Worm (Caenorhabditis elegans) whole organism, L2 larva: ENCODE results near the gene mpk-1.

Experiments
- C34F6.9 ChIP-seq: fragments of 150-350 bp; optimal IDR thresholded peaks from 2 replicates; lab custom pipeline; 2014; ENCODE audit warnings: missing biosample characterization, missing genetic modification characterization
- F13H6.1 ChIP-seq: sonication (generic microtip); optimal IDR thresholded peaks from 2 replicates; lab custom pipeline; 2016; ENCODE audit warnings: missing genetic modification characterization, missing compliant biosample characterization
- R02D3.7 ChIP-seq: fragments of 150-350 bp; optimal IDR thresholded peaks from 2 replicates; lab custom pipeline; 2014; ENCODE audit warnings: missing biosample characterization, missing genetic modification characterization
- Y55F3AM.14 ChIP-seq: fragments of 200-800 bp; sonication (Bioruptor generic); optimal IDR thresholded peaks from 2 replicates; lab custom pipeline; 2018; ENCODE audit warnings: mild to moderate bottlenecking, missing genetic modification characterization, missing compliant biosample characterization
- ZK546.5 ChIP-seq: sonication (generic microtip); optimal IDR thresholded peaks from 2 replicates; lab custom pipeline; 2017; ENCODE audit warnings: missing biosample characterization, missing genetic modification characterization
- alr-1 ChIP-seq: fragments of 150-350 bp; optimal IDR thresholded peaks from 2 replicates; lab custom pipeline; 2014; ENCODE audit warnings: missing biosample characterization, missing genetic modification characterization
- aly-2 ChIP-seq: fragments of 150-350 bp; optimal IDR thresholded peaks from 2 replicates; lab custom pipeline; 2014; ENCODE audit warnings: missing biosample characterization, missing genetic modification characterization
- ama-1 ChIP-seq: fragments of 150-350 bp; optimal IDR thresholded peaks from 2 replicates; lab custom pipeline; 2018; ENCODE audit warnings: inconsistent platforms
- blmp-1 ChIP-seq: sonication (generic microtip); optimal IDR thresholded peaks from 2 replicates; lab custom pipeline; 2017; ENCODE audit warnings: missing genetic modification characterization, mild to moderate bottlenecking, missing compliant biosample characterization, antibody characterized with exemption, moderate library complexity; ENCODE audit not compliant: insufficient read depth
- ceh-16 ChIP-seq: fragments of 150-350 bp; optimal IDR thresholded peaks from 2 replicates; lab custom pipeline; 2014; ENCODE audit warnings: missing biosample characterization, missing genetic modification characterization
- ceh-82 ChIP-seq: fragments of 150-350 bp; optimal IDR thresholded peaks from 2 replicates; lab custom pipeline; 2014; ENCODE audit warnings: missing biosample characterization, missing genetic modification characterization
- crh-2 ChIP-seq: sonication (generic microtip); optimal IDR thresholded peaks from 2 replicates; lab custom pipeline; 2017; ENCODE audit warnings: missing biosample characterization, missing genetic modification characterization
- dmd-4 ChIP-seq: sonication (generic microtip); optimal IDR thresholded peaks from 2 replicates; lab custom pipeline; 2017; ENCODE audit warnings: missing biosample characterization, missing genetic modification characterization
- egl-27 ChIP-seq: sonication (generic microtip); optimal IDR thresholded peaks from 3 replicates; lab custom pipeline; 2017; ENCODE audit warnings: missing biosample characterization, missing genetic modification reagents, missing genetic modification characterization
- elt-1 ChIP-seq: fragments of 150-350 bp; optimal IDR thresholded peaks from 2 replicates; lab custom pipeline; 2014; ENCODE audit warnings: missing biosample characterization, missing genetic modification characterization
- elt-3 ChIP-seq: sonication (generic microtip); optimal IDR thresholded peaks from 2 replicates; lab custom pipeline; 2017; ENCODE audit warnings: missing biosample characterization, missing genetic modification characterization
- fos-1 ChIP-seq: fragments of 150-350 bp; optimal IDR thresholded peaks from 2 replicates; lab custom pipeline; 2014; ENCODE audit warnings: missing biosample characterization, missing genetic modification characterization
- gmeb-1 ChIP-seq: fragments of 150-350 bp; optimal IDR thresholded peaks from 2 replicates; lab custom pipeline; 2014; ENCODE audit warnings: missing biosample characterization, missing genetic modification characterization
- lin-11 ChIP-seq: fragments of 150-350 bp; sonication (generic microtip); optimal IDR thresholded peaks from 2 replicates; lab custom pipeline; 2014; ENCODE audit warnings: missing biosample characterization, missing genetic modification characterization, inconsistent platforms, mixed read lengths
- lin-13 ChIP-seq: fragments of 150-350 bp; optimal IDR thresholded peaks from 2 replicates; lab custom pipeline; 2014; ENCODE audit warnings: missing biosample characterization, missing genetic modification reagents, missing genetic modification characterization
- lin-39 ChIP-seq: fragments of 150-350 bp; optimal IDR thresholded peaks from 2 replicates; lab custom pipeline; 2014; ENCODE audit warnings: missing biosample characterization, missing genetic modification reagents, missing genetic modification characterization
- lsy-2 ChIP-seq, 2 experiments: fragments of 150-350 bp in 1 of 2; sonication (generic microtip) in 1 of 2; optimal IDR thresholded peaks; 2 replicates each; lab custom pipeline; 2014 to 2017; ENCODE audit warnings: missing biosample characterization in 2 of 2, missing genetic modification characterization in 2 of 2
- mab-5 ChIP-seq: fragments of 150-350 bp; optimal IDR thresholded peaks from 2 replicates; lab custom pipeline; 2014; ENCODE audit warnings: missing biosample characterization, missing genetic modification characterization
- mbf-1 ChIP-seq: sonication (generic microtip); optimal IDR thresholded peaks from 2 replicates; lab custom pipeline; 2017; ENCODE audit warnings: missing biosample characterization, missing genetic modification characterization
- mdl-1 ChIP-seq, 2 experiments: fragments of 150-350 bp in 1 of 2; sonication (generic microtip) in 1 of 2; optimal IDR thresholded peaks; 2 replicates each; lab custom pipeline; 2017; ENCODE audit warnings: missing biosample characterization in 2 of 2, missing genetic modification characterization in 2 of 2
- nhr-10 ChIP-seq: sonication (generic microtip); optimal IDR thresholded peaks from 2 replicates; lab custom pipeline; 2017; ENCODE audit warnings: missing biosample characterization, missing genetic modification characterization
- nhr-11 ChIP-seq: fragments of 150-350 bp; optimal IDR thresholded peaks from 2 replicates; lab custom pipeline; 2014; ENCODE audit warnings: missing biosample characterization, missing genetic modification characterization
- nhr-12 ChIP-seq: fragments of 150-350 bp; optimal IDR thresholded peaks from 2 replicates; lab custom pipeline; 2014; ENCODE audit warnings: missing biosample characterization, missing genetic modification characterization
- nhr-129 ChIP-seq: fragments of 150-350 bp; optimal IDR thresholded peaks from 2 replicates; lab custom pipeline; 2014; ENCODE audit warnings: missing biosample characterization, missing genetic modification characterization
- nhr-21 ChIP-seq: fragments of 150-350 bp; optimal IDR thresholded peaks from 2 replicates; lab custom pipeline; 2014; ENCODE audit warnings: missing biosample characterization, missing genetic modification characterization
- nhr-23 ChIP-seq: fragments of 150-350 bp; optimal IDR thresholded peaks from 2 replicates; lab custom pipeline; 2014; ENCODE audit warnings: missing biosample characterization, missing genetic modification reagents, missing genetic modification characterization
- nhr-237 ChIP-seq: fragments of 150-350 bp; optimal IDR thresholded peaks from 2 replicates; lab custom pipeline; 2014; ENCODE audit warnings: missing biosample characterization, missing genetic modification characterization
- nhr-25 ChIP-seq: fragments of 150-350 bp; sonication (generic microtip); optimal IDR thresholded peaks from 3 replicates; lab custom pipeline; 2014; ENCODE audit warnings: missing biosample characterization, missing genetic modification characterization
- nhr-6 ChIP-seq: fragments of 150-350 bp; optimal IDR thresholded peaks from 2 replicates; lab custom pipeline; 2014; ENCODE audit warnings: missing biosample characterization, missing genetic modification characterization
- nhr-77 ChIP-seq: fragments of 150-350 bp; optimal IDR thresholded peaks from 2 replicates; lab custom pipeline; 2014; ENCODE audit warnings: missing biosample characterization, missing genetic modification characterization
- peb-1 ChIP-seq: fragments of 150-350 bp; optimal IDR thresholded peaks from 2 replicates; lab custom pipeline; 2014; ENCODE audit warnings: missing biosample characterization, missing genetic modification characterization
- sem-4 ChIP-seq: fragments of 150-350 bp; optimal IDR thresholded peaks from 2 replicates; lab custom pipeline; 2014; ENCODE audit warnings: missing biosample characterization, missing genetic modification reagents, missing genetic modification characterization
- skn-1 ChIP-seq: sonication (generic microtip); optimal IDR thresholded peaks from 2 replicates; lab custom pipeline; 2017; ENCODE audit warnings: missing biosample characterization, missing genetic modification characterization
- sma-3 ChIP-seq: sonication (generic microtip); optimal IDR thresholded peaks from 2 replicates; lab custom pipeline; 2016; ENCODE audit warnings: missing genetic modification reagents, missing genetic modification characterization, missing compliant biosample characterization
- sma-9 ChIP-seq, 2 experiments: fragments of 150-350 bp in 1 of 2; sonication (generic microtip) in 1 of 2; optimal IDR thresholded peaks; 2 replicates each; lab custom pipeline; 2014 to 2016; ENCODE audit warnings: missing genetic modification characterization in 2 of 2, mild to moderate bottlenecking in 1 of 2, missing biosample characterization in 1 of 2, missing compliant biosample characterization in 1 of 2, missing genetic modification reagents in 1 of 2, moderate library complexity in 1 of 2
- snpc-4 ChIP-seq: fragments of 150-350 bp; optimal IDR thresholded peaks from 2 replicates; lab custom pipeline; 2014; ENCODE audit warnings: missing biosample characterization, missing genetic modification characterization
- unc-39 ChIP-seq: fragments of 150-350 bp; optimal IDR thresholded peaks from 2 replicates; lab custom pipeline; 2014; ENCODE audit warnings: missing biosample characterization, missing genetic modification characterization
- unc-55 ChIP-seq: fragments of 150-350 bp; sonication (generic microtip); optimal IDR thresholded peaks from 3 replicates; lab custom pipeline; 2014; ENCODE audit warnings: missing biosample characterization, missing genetic modification reagents, missing genetic modification characterization
- unc-62 ChIP-seq: fragments of 150-350 bp; optimal IDR thresholded peaks from 2 replicates; lab custom pipeline; 2014; ENCODE audit warnings: missing biosample characterization, missing genetic modification reagents, missing genetic modification characterization
- zag-1 ChIP-seq: fragments of 150-350 bp; optimal IDR thresholded peaks from 2 replicates; lab custom pipeline; 2014; ENCODE audit warnings: missing biosample characterization, missing genetic modification characterization
- ztf-1 ChIP-seq: fragments of 200-800 bp; sonication (Bioruptor generic); conservative IDR thresholded peaks from 2 replicates; pipeline ENCODE4 v1.3.6; 2022; ENCODE audit warnings: missing genetic modification characterization, missing compliant biosample characterization
- ztf-11 ChIP-seq: sonication (generic microtip); optimal IDR thresholded peaks from 2 replicates; lab custom pipeline; 2017; ENCODE audit warnings: missing biosample characterization, missing genetic modification characterization
- ztf-4 ChIP-seq: fragments of 150-350 bp; optimal IDR thresholded peaks from 2 replicates; lab custom pipeline; 2014; ENCODE audit warnings: missing biosample characterization, missing genetic modification characterization

Gene mpk-1

DNA sequence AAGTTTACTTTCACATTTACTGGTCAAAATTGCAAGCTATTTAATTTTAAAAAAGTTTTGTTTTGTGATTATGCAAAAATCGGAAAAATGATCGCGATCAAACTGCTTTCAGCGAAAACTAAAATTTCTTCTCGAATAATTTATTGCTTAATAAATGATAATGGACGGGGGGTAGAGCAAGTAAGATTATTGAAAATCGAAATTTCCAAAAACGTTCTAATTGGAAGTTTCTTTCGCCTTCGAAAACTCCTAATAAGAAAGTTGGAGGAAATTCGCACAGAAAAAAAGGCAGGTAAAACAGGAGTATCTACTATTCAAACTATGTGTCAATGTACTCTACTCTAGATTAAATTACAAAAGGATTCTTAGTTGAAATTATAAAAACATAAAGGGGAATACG is 55.7 kb downstream of the mpk-1 start:
- TF ChIP-seq nhr-6 (tag; lab: Kevin White, UChicago): no peak
- TF ChIP-seq lin-13: no peak
- no peak for TF ChIP-seq ama-1 (lab: Kevin White, UChicago)
- no peak for TF ChIP-seq snpc-4 (tag; lab: Kevin White, UChicago)
- TF ChIP-seq ztf-4: no peak
- TF ChIP-seq nhr-10 (tag; lab: Kevin White, UChicago): no peak
- TF ChIP-seq zag-1 (tag; lab: Kevin White, UChicago): no peak
- no peak for TF ChIP-seq blmp-1

ce11 chrIII:4170903-4171377 is 57.0 kb downstream of the mpk-1 start, which contains the start of the genes rnf-121 and C16C10.4:
Gene rnf-121, minus strand, starts transcription at chrIII:4170953.
Gene C16C10.4, plus strand, starts transcription at chrIII:4171336.
- TF ChIP-seq snpc-4 (tag; lab: Kevin White, UChicago): no peak
- TF ChIP-seq zag-1 (tag; lab: Kevin White, UChicago): no peak
- peak; percentile 16 for TF ChIP-seq ztf-11
- TF ChIP-seq egl-27 (tag; lab: Kevin White, UChicago): peak; percentile 23
- TF ChIP-seq elt-1 (tag; lab: Kevin White, UChicago): no peak
- no peak for TF ChIP-seq F13H6.1
- TF ChIP-seq ceh-82 (tag; lab: Kevin White, UChicago): no peak
- TF ChIP-seq mab-5: peak; percentile 69
- no peak for TF ChIP-seq lin-39 (tag; lab: Kevin White, UChicago)
- TF ChIP-seq ztf-4: peak; percentile 16
- TF ChIP-seq lin-11 (tag; lab: Kevin White, UChicago): peak; percentile 52
- TF ChIP-seq sma-3 (GFP tag; lab: Kevin White, UChicago): peak; percentile 73
- no peak for TF ChIP-seq nhr-12
- no peak for TF ChIP-seq unc-39 (tag; lab: Kevin White, UChicago)
- TF ChIP-seq sma-9 (GFP tag; optimal IDR thresholded peaks at IDR 0.05; lab: Kevin White, UChicago): no peak
- TF ChIP-seq sma-9 (tag; optimal IDR thresholded peaks at IDR 0.05; lab: Kevin White, UChicago): no peak
- peak; percentile 1 for TF ChIP-seq fos-1 (tag; lab: Kevin White, UChicago)
- TF ChIP-seq R02D3.7 (tag; lab: Kevin White, UChicago): peak; percentile 31
- no peak for TF ChIP-seq nhr-23 (tag; lab: Kevin White, UChicago)
- no peak for TF ChIP-seq ceh-16
- no peak for TF ChIP-seq nhr-21 (tag; lab: Kevin White, UChicago)
- peak; percentile 11 for TF ChIP-seq skn-1 (tag; lab: Kevin White, UChicago)
- no peak for TF ChIP-seq ZK546.5 (tag; lab: Kevin White, UChicago)
- TF ChIP-seq gmeb-1: peak; percentile 78
- no peak for TF ChIP-seq peb-1 (tag; lab: Kevin White, UChicago)
- TF ChIP-seq lsy-2 (tag; optimal IDR thresholded peaks at IDR 0.05; lab: Kevin White, UChicago): peak; percentile 58 to 79
- TF ChIP-seq nhr-77 (tag; lab: Kevin White, UChicago): no peak
- TF ChIP-seq unc-55: peak; percentile 72
- no peak for TF ChIP-seq mbf-1 (tag; lab: Kevin White, UChicago)
- no peak for TF ChIP-seq nhr-237 (tag; lab: Kevin White, UChicago)
- TF ChIP-seq lin-13: peak; percentile 56
- no peak for TF ChIP-seq aly-2
- TF ChIP-seq nhr-129 (tag; lab: Kevin White, UChicago): peak; percentile 73
- peak; percentile 76 for TF ChIP-seq C34F6.9 (tag; lab: Kevin White, UChicago)
- TF ChIP-seq nhr-11 (tag; lab: Kevin White, UChicago): no peak
- peak; percentile 45 for TF ChIP-seq sem-4 (tag; lab: Kevin White, UChicago)
- no peak for TF ChIP-seq ama-1 (lab: Kevin White, UChicago)
- no peak for TF ChIP-seq unc-62 (GFP tag; lab: Kevin White, UChicago)
- TF ChIP-seq nhr-6 (tag; lab: Kevin White, UChicago): no peak
- TF ChIP-seq dmd-4: no peak
- no peak for TF ChIP-seq alr-1 (tag; lab: Kevin White, UChicago)
- TF ChIP-seq elt-3: no peak
- no peak for TF ChIP-seq ztf-1 (GFP tag; lab: Robert Waterston, UW)
- TF ChIP-seq blmp-1: no peak
- TF ChIP-seq nhr-25: no peak
- TF ChIP-seq mdl-1 (tag; optimal IDR thresholded peaks at IDR 0.05; lab: Kevin White, UChicago): no peak
- TF ChIP-seq Y55F3AM.14: no peak
- no peak for TF ChIP-seq nhr-10 (tag; lab: Kevin White, UChicago)
- TF ChIP-seq crh-2 (tag; lab: Kevin White, UChicago): no peak
